Worm (Caenorhabditis elegans) whole organism, L3 larva: Measurements from ENCODE around the gene B0001.3.

ENCODE experiments used
- ZK546.5 ChIP-seq: sonication (generic microtip); optimal IDR thresholded peaks from 2 replicates; lab custom pipeline; 2017; ENCODE audit warnings: missing biosample characterization, missing genetic modification characterization
- aly-2 ChIP-seq: fragments of 150-350 bp; optimal IDR thresholded peaks from 2 replicates; lab custom pipeline; 2014; ENCODE audit warnings: missing biosample characterization, missing genetic modification characterization
- ceh-28 ChIP-seq: fragments of 150-350 bp; optimal IDR thresholded peaks from 2 replicates; lab custom pipeline; 2014; ENCODE audit warnings: missing biosample characterization, missing genetic modification reagents, missing genetic modification characterization
- daf-12 ChIP-seq: fragments of 150-350 bp; optimal IDR thresholded peaks from 2 replicates; lab custom pipeline; 2014; ENCODE audit warnings: missing biosample characterization, missing genetic modification reagents, missing genetic modification characterization
- egl-5 ChIP-seq: fragments of 150-350 bp; optimal IDR thresholded peaks from 2 replicates; lab custom pipeline; 2017; ENCODE audit warnings: missing biosample characterization, missing genetic modification reagents, missing genetic modification characterization, inconsistent platforms
- elt-1 ChIP-seq: fragments of 150-350 bp; optimal IDR thresholded peaks from 2 replicates; lab custom pipeline; 2014; ENCODE audit warnings: missing biosample characterization, missing genetic modification characterization
- elt-2 ChIP-seq: sonication (generic microtip); optimal IDR thresholded peaks from 2 replicates; lab custom pipeline; 2016; ENCODE audit warnings: missing genetic modification reagents, mild to moderate bottlenecking, missing genetic modification characterization, missing compliant biosample characterization
- fkh-10 ChIP-seq: sonication (generic microtip); optimal IDR thresholded peaks from 2 replicates; lab custom pipeline; 2017; ENCODE audit warnings: missing biosample characterization, missing genetic modification reagents, missing genetic modification characterization
- fkh-2 ChIP-seq: fragments of 150-350 bp; optimal IDR thresholded peaks from 2 replicates; lab custom pipeline; 2014; ENCODE audit warnings: missing biosample characterization, missing genetic modification reagents, missing genetic modification characterization
- hmg-11 ChIP-seq: sonication (generic microtip); optimal IDR thresholded peaks from 2 replicates; lab custom pipeline; 2016; ENCODE audit warnings: missing genetic modification characterization, missing compliant biosample characterization
- jun-1 ChIP-seq: fragments of 150-350 bp; optimal IDR thresholded peaks from 2 replicates; lab custom pipeline; 2014; ENCODE audit warnings: missing biosample characterization, missing genetic modification reagents, missing genetic modification characterization
- lin-39 ChIP-seq: fragments of 150-350 bp; optimal IDR thresholded peaks from 2 replicates; lab custom pipeline; 2018; ENCODE audit warnings: missing biosample characterization, missing genetic modification reagents, missing genetic modification characterization
- nfya-1 ChIP-seq: sonication (generic microtip); optimal IDR thresholded peaks from 2 replicates; lab custom pipeline; 2017; ENCODE audit warnings: missing genetic modification characterization, mild to moderate bottlenecking, missing compliant biosample characterization, antibody characterized with exemption, moderate library complexity; ENCODE audit not compliant: insufficient read depth
- nhr-12 ChIP-seq: fragments of 150-350 bp; optimal IDR thresholded peaks from 2 replicates; lab custom pipeline; 2014; ENCODE audit warnings: missing biosample characterization, missing genetic modification characterization
- nhr-237 ChIP-seq: fragments of 150-350 bp; optimal IDR thresholded peaks from 2 replicates; lab custom pipeline; 2014; ENCODE audit warnings: missing biosample characterization, missing genetic modification characterization
- nhr-25 ChIP-seq: sonication (generic microtip); optimal IDR thresholded peaks from 2 replicates; lab custom pipeline; 2017; ENCODE audit warnings: missing biosample characterization, missing genetic modification characterization
- nhr-28 ChIP-seq: fragments of 150-350 bp; optimal IDR thresholded peaks from 2 replicates; lab custom pipeline; 2014; ENCODE audit warnings: missing biosample characterization, missing genetic modification characterization
- nhr-43 ChIP-seq: sonication (generic microtip); optimal IDR thresholded peaks from 2 replicates; lab custom pipeline; 2016; ENCODE audit warnings: mild to moderate bottlenecking, missing genetic modification characterization, missing compliant biosample characterization; ENCODE audit not compliant: poor library complexity, severe bottlenecking
- nhr-67 ChIP-seq: fragments of 150-350 bp; optimal IDR thresholded peaks from 2 replicates; lab custom pipeline; 2014; ENCODE audit warnings: missing biosample characterization, missing genetic modification characterization
- nhr-76 ChIP-seq: fragments of 150-350 bp; sonication (generic microtip); optimal IDR thresholded peaks from 5 replicates; lab custom pipeline; 2014; ENCODE audit warnings: missing biosample characterization, missing genetic modification characterization
- nhr-77 ChIP-seq: fragments of 150-350 bp; optimal IDR thresholded peaks from 2 replicates; lab custom pipeline; 2014; ENCODE audit warnings: missing biosample characterization, missing genetic modification characterization
- pha-4 ChIP-seq: fragments of 150-350 bp; optimal IDR thresholded peaks from 2 replicates; lab custom pipeline; 2014; ENCODE audit warnings: missing biosample characterization, missing genetic modification reagents, missing genetic modification characterization
- pqm-1 ChIP-seq: fragments of 150-350 bp; optimal IDR thresholded peaks from 2 replicates; lab custom pipeline; 2017; ENCODE audit warnings: missing biosample characterization, missing genetic modification characterization, inconsistent platforms
- sea-2 ChIP-seq: fragments of 150-350 bp; sonication (generic microtip); optimal IDR thresholded peaks from 4 replicates; lab custom pipeline; 2014; ENCODE audit warnings: missing biosample characterization, missing genetic modification reagents, missing genetic modification characterization
- skn-1 ChIP-seq: fragments of 150-350 bp; optimal IDR thresholded peaks from 2 replicates; lab custom pipeline; 2014; ENCODE audit warnings: missing biosample characterization, missing genetic modification characterization
- snpc-4 ChIP-seq: fragments of 150-350 bp; optimal IDR thresholded peaks from 2 replicates; lab custom pipeline; 2014; ENCODE audit warnings: missing biosample characterization, missing genetic modification characterization
- tbx-2 ChIP-seq: sonication (generic microtip); optimal IDR thresholded peaks from 2 replicates; lab custom pipeline; 2016; ENCODE audit warnings: mild to moderate bottlenecking, missing genetic modification characterization, missing compliant biosample characterization
- unc-62 ChIP-seq: fragments of 150-350 bp; sonication (generic microtip); optimal IDR thresholded peaks from 4 replicates; lab custom pipeline; 2014; ENCODE audit warnings: missing biosample characterization, missing genetic modification reagents, missing genetic modification characterization
- ztf-11 ChIP-seq: fragments of 150-350 bp; optimal IDR thresholded peaks from 2 replicates; lab custom pipeline; 2014; ENCODE audit warnings: missing biosample characterization, missing genetic modification characterization
- ztf-4 ChIP-seq: fragments of 150-350 bp; optimal IDR thresholded peaks from 2 replicates; lab custom pipeline; 2014; ENCODE audit warnings: missing biosample characterization, missing genetic modification characterization

Gene B0001.3

ce11 chrIV:12165432-12166078, 20.0 kb upstream of the B0001.3 start:
- peak; percentile 49 for TF ChIP-seq pha-4
- no peak for TF ChIP-seq nhr-28 (tag; lab: Kevin White, UChicago)
- TF ChIP-seq elt-2 (tag; lab: Kevin White, UChicago) = peak; percentile 65
- peak; percentile 45 for TF ChIP-seq pqm-1 (tag; lab: Kevin White, UChicago)

- TF ChIP-seq egl-5 (no peak), nhr-76 (tag; lab: Kevin White, UChicago) (no peak), nhr-67 (no peak), fkh-2 (tag; lab: Kevin White, UChicago) (no peak), tbx-2 (no peak)
These were observed 17.2 kb upstream of the B0001.3 start for ce11 chrIV:12162732-12163131.

- TF ChIP-seq nhr-43 (no peak), fkh-10 (GFP tag; lab: Kevin White, UChicago) (no peak), aly-2 (no peak), daf-12 (tag; lab: Kevin White, UChicago) (no peak), ceh-28 (no peak), nhr-12 (tag; lab: Kevin White, UChicago) (no peak), ztf-4 (tag; lab: Kevin White, UChicago) (no peak), egl-5 (no peak), ZK546.5 (no peak)
These were observed 14.9 kb upstream of the B0001.3 start for ce11 chrIV:12160421-12160820.

ce11 chrIV:12157915-12158314, 12.4 kb upstream of the B0001.3 start:
- TF ChIP-seq daf-12 (tag; lab: Kevin White, UChicago) = no peak
- TF ChIP-seq nfya-1 = no peak
- peak; percentile 7 for TF ChIP-seq nhr-25 (tag; lab: Kevin White, UChicago)
- no peak for TF ChIP-seq pqm-1 (tag; lab: Kevin White, UChicago)
- peak; percentile 34 for TF ChIP-seq ceh-28
- no peak for TF ChIP-seq egl-5
- TF ChIP-seq tbx-2 = no peak

- TF ChIP-seq pha-4 = peak; percentile 0
- no peak for TF ChIP-seq nhr-67
These were observed 11.2 kb upstream of the B0001.3 start, which contains the start of gene eri-12 for ce11 chrIV:12156642-12157233. Gene eri-12 (plus strand): TSS chrIV:12156838.

ce11 chrIV:12154195-12154677, 8.7 kb upstream of the B0001.3 start, which contains the start of gene B0001.7:
Gene B0001.7 (minus strand): TSS chrIV:12154245.
- TF ChIP-seq nhr-67 = no peak
- no peak for TF ChIP-seq jun-1
- no peak for TF ChIP-seq nhr-237
- TF ChIP-seq nfya-1 = no peak
- no peak for TF ChIP-seq ztf-11
- TF ChIP-seq nhr-76 (tag; lab: Kevin White, UChicago) = no peak
- no peak for TF ChIP-seq pha-4
- no peak for TF ChIP-seq daf-12 (tag; lab: Kevin White, UChicago)
- no peak for TF ChIP-seq nhr-25 (tag; lab: Kevin White, UChicago)
- TF ChIP-seq skn-1 (tag; lab: Kevin White, UChicago) = no peak
- no peak for TF ChIP-seq pqm-1 (tag; lab: Kevin White, UChicago)
- TF ChIP-seq ceh-28 = no peak
- no peak for TF ChIP-seq sea-2 (GFP tag; lab: Kevin White, UChicago)
- no peak for TF ChIP-seq unc-62 (GFP tag; lab: Kevin White, UChicago)
- TF ChIP-seq hmg-11 (tag; lab: Kevin White, UChicago) = no peak
- TF ChIP-seq nhr-77 (tag; lab: Kevin White, UChicago) = no peak
- TF ChIP-seq lin-39 (tag; lab: Kevin White, UChicago) = no peak
- TF ChIP-seq elt-1 (tag; lab: Kevin White, UChicago) = no peak
- no peak for TF ChIP-seq snpc-4 (tag; lab: Kevin White, UChicago)
